Fruit fly (Drosophila melanogaster) whole organism, adult: ENCODE results near the gene klar.

ENCODE experiments used
- CG11617 ChIP-seq: fragments of 200-800 bp; sonication (Bioruptor generic); optimal IDR thresholded peaks from 2 replicates; lab custom pipeline; 2017; ENCODE audit warnings: mild to moderate bottlenecking, missing biosample characterization, missing genetic modification reagents, missing genetic modification characterization
- CG12768 ChIP-seq: fragments of 200-800 bp; sonication (Bioruptor generic); optimal IDR thresholded peaks from 2 replicates; lab custom pipeline; 2017; ENCODE audit warnings: missing biosample characterization, missing genetic modification characterization, mild to moderate bottlenecking, moderate library complexity, missing genetic modification reagents
- CG14711 ChIP-seq: fragments of 200-800 bp; sonication (Bioruptor generic); optimal IDR thresholded peaks from 2 replicates; lab custom pipeline; 2018; ENCODE audit warnings: missing biosample characterization, mild to moderate bottlenecking, missing genetic modification characterization, moderate library complexity
- CG1620 ChIP-seq: fragments of 200-800 bp; sonication (Bioruptor generic); optimal IDR thresholded peaks from 2 replicates; lab custom pipeline; 2016; ENCODE audit warnings: missing biosample characterization, missing genetic modification characterization
- CG33017 ChIP-seq: fragments of 200-800 bp; sonication (Bioruptor generic); optimal IDR thresholded peaks from 2 replicates; lab custom pipeline; 2018; ENCODE audit warnings: missing biosample characterization, mild to moderate bottlenecking, missing genetic modification characterization, moderate library complexity
- CG5204 ChIP-seq: fragments of 200-800 bp; sonication (Bioruptor generic); optimal IDR thresholded peaks from 2 replicates; lab custom pipeline; 2016; ENCODE audit warnings: missing biosample characterization, missing genetic modification characterization
- CG7045 ChIP-seq: fragments of 200-800 bp; sonication (Bioruptor generic); optimal IDR thresholded peaks from 2 replicates; lab custom pipeline; 2017; ENCODE audit warnings: missing biosample characterization, mild to moderate bottlenecking, missing genetic modification characterization
- CG7101 ChIP-seq: fragments of 200-800 bp; sonication (Bioruptor generic); optimal IDR thresholded peaks from 2 replicates; lab custom pipeline; 2018; ENCODE audit warnings: missing biosample characterization, mild to moderate bottlenecking, missing genetic modification characterization, moderate library complexity
- Clk ChIP-seq: fragments of 200-800 bp; sonication (Bioruptor generic); optimal IDR thresholded peaks from 2 replicates; lab custom pipeline; 2017; ENCODE audit warnings: missing biosample characterization, missing genetic modification characterization
- Crg-1 ChIP-seq: fragments of 200-800 bp; sonication (Bioruptor generic); optimal IDR thresholded peaks from 2 replicates; lab custom pipeline; 2016; ENCODE audit warnings: missing biosample characterization, missing genetic modification characterization
- Hr96 ChIP-seq: fragments of 200-800 bp; sonication (Bioruptor generic); optimal IDR thresholded peaks from 2 replicates; lab custom pipeline; 2016; ENCODE audit warnings: missing biosample characterization, missing genetic modification characterization
- Mnt ChIP-seq: fragments of 200-800 bp; sonication (Bioruptor generic); optimal IDR thresholded peaks from 2 replicates; lab custom pipeline; 2016; ENCODE audit warnings: missing biosample characterization, mild to moderate bottlenecking, missing genetic modification characterization
- bab1 ChIP-seq: fragments of 200-800 bp; sonication (Bioruptor generic); optimal IDR thresholded peaks from 3 replicates; lab custom pipeline; 2019; ENCODE audit warnings: missing biosample characterization, mild to moderate bottlenecking, missing genetic modification characterization, moderate library complexity
- cic ChIP-seq: fragments of 200-800 bp; sonication (Bioruptor generic); optimal IDR thresholded peaks from 2 replicates; lab custom pipeline; 2017; ENCODE audit warnings: missing biosample characterization, mild to moderate bottlenecking, missing genetic modification characterization, moderate library complexity
- cnc ChIP-seq, 2 experiments: fragments of >200 bp; optimal IDR thresholded peaks; 2 replicates each; lab custom pipeline; 2017
- kay ChIP-seq: fragments of 200-800 bp; sonication (Bioruptor generic); peaks from one replicate; lab custom pipeline; 2016; ENCODE audit warnings: missing biosample characterization, missing genetic modification characterization, borderline replicate concordance
- ovo ChIP-seq: fragments of 200-800 bp; sonication (Bioruptor generic); optimal IDR thresholded peaks from 2 replicates; lab custom pipeline; 2016; ENCODE audit warnings: missing biosample characterization, missing genetic modification characterization
- pad ChIP-seq: fragments of 200-800 bp; sonication (Bioruptor generic); optimal IDR thresholded peaks from 3 replicates; lab custom pipeline; 2017; ENCODE audit warnings: missing biosample characterization, missing genetic modification characterization, mild to moderate bottlenecking, moderate library complexity, missing genetic modification reagents
- tj ChIP-seq: fragments of 200-800 bp; sonication (Bioruptor generic); optimal IDR thresholded peaks from 3 replicates; lab custom pipeline; 2017; ENCODE audit warnings: missing biosample characterization, mild to moderate bottlenecking, missing genetic modification characterization, moderate library complexity
- toe ChIP-seq: fragments of 200-800 bp; sonication (Bioruptor generic); optimal IDR thresholded peaks from 2 replicates; lab custom pipeline; 2016; ENCODE audit warnings: missing biosample characterization, missing genetic modification characterization

klar gene

dm6 chr3L:483818-484217 is 56.6 kb downstream of the klar start:
- TF ChIP-seq Crg-1 (GFP tag; lab: Kevin White, UChicago): no peak
- TF ChIP-seq CG33017 (tag; lab: Kevin White, UChicago): no peak
- TF ChIP-seq ovo: no peak
- no peak for TF ChIP-seq cnc (optimal IDR thresholded peaks at IDR 0.05; lab: Kevin White, UChicago)
- TF ChIP-seq CG5204 (GFP tag; lab: Kevin White, UChicago): no peak
- no peak for TF ChIP-seq toe (GFP tag; lab: Kevin White, UChicago)
- TF ChIP-seq bab1 (GFP tag; lab: Kevin White, UChicago): no peak
- no peak for TF ChIP-seq kay (GFP tag; lab: Kevin White, UChicago)
- no peak for TF ChIP-seq pad (GFP tag; lab: Kevin White, UChicago)
- no peak for TF ChIP-seq CG12768
- no peak for TF ChIP-seq cic
- TF ChIP-seq CG14711 (tag; lab: Kevin White, UChicago): no peak
- TF ChIP-seq CG1620 (GFP tag; lab: Kevin White, UChicago): no peak
- TF ChIP-seq Clk: no peak
- no peak for TF ChIP-seq tj
- TF ChIP-seq CG11617 (GFP tag; lab: Kevin White, UChicago): no peak

- TF ChIP-seq CG12768: no peak
- TF ChIP-seq cic: no peak
- no peak for TF ChIP-seq toe (GFP tag; lab: Kevin White, UChicago)
- TF ChIP-seq kay (GFP tag; lab: Kevin White, UChicago): no peak
- TF ChIP-seq Clk: no peak
Observed at dm6 chr3L:473064-473463, 67.3 kb downstream of the klar start.

- no peak for TF ChIP-seq cnc (optimal IDR thresholded peaks at IDR 0.05; lab: Kevin White, UChicago)
- no peak for TF ChIP-seq CG12768
- no peak for TF ChIP-seq CG7045 (GFP tag; lab: Kevin White, UChicago)
- no peak for TF ChIP-seq CG33017 (tag; lab: Kevin White, UChicago)
- no peak for TF ChIP-seq pad (GFP tag; lab: Kevin White, UChicago)
- TF ChIP-seq Crg-1 (GFP tag; lab: Kevin White, UChicago): no peak
- no peak for TF ChIP-seq CG7101 (tag; lab: Kevin White, UChicago)
- no peak for TF ChIP-seq Clk
- TF ChIP-seq ovo: no peak
- TF ChIP-seq Hr96 (GFP tag; lab: Kevin White, UChicago): no peak
- no peak for TF ChIP-seq cic
- TF ChIP-seq CG14711 (tag; lab: Kevin White, UChicago): no peak
- TF ChIP-seq CG1620 (GFP tag; lab: Kevin White, UChicago): no peak
- TF ChIP-seq CG11617 (GFP tag; lab: Kevin White, UChicago): no peak
- TF ChIP-seq kay (GFP tag; lab: Kevin White, UChicago): no peak
- TF ChIP-seq tj: no peak
- no peak for TF ChIP-seq toe (GFP tag; lab: Kevin White, UChicago)
Observed at dm6 chr3L:471199-471598, 69.2 kb downstream of the klar start.

dm6 chr3L:465433-465832 is 75.0 kb downstream of the klar start:
- TF ChIP-seq ovo: no peak
- no peak for TF ChIP-seq CG5204 (GFP tag; lab: Kevin White, UChicago)
- TF ChIP-seq bab1 (GFP tag; lab: Kevin White, UChicago): no peak
- no peak for TF ChIP-seq CG11617 (GFP tag; lab: Kevin White, UChicago)
- no peak for TF ChIP-seq cnc (optimal IDR thresholded peaks at IDR 0.05; lab: Kevin White, UChicago)
- no peak for TF ChIP-seq Crg-1 (GFP tag; lab: Kevin White, UChicago)
- TF ChIP-seq kay (GFP tag; lab: Kevin White, UChicago): no peak
- TF ChIP-seq CG7045 (GFP tag; lab: Kevin White, UChicago): no peak
- TF ChIP-seq toe (GFP tag; lab: Kevin White, UChicago): no peak
- no peak for TF ChIP-seq CG1620 (GFP tag; lab: Kevin White, UChicago)
- TF ChIP-seq CG7101 (tag; lab: Kevin White, UChicago): no peak

dm6 chr3L:457384-457783 is 83.0 kb downstream of the klar start:
- TF ChIP-seq CG1620 (GFP tag; lab: Kevin White, UChicago): no peak
- no peak for TF ChIP-seq toe (GFP tag; lab: Kevin White, UChicago)
- no peak for TF ChIP-seq pad (GFP tag; lab: Kevin White, UChicago)
- TF ChIP-seq CG5204 (GFP tag; lab: Kevin White, UChicago): no peak
- no peak for TF ChIP-seq CG14711 (tag; lab: Kevin White, UChicago)
- TF ChIP-seq CG33017 (tag; lab: Kevin White, UChicago): no peak
- TF ChIP-seq Clk: no peak
- TF ChIP-seq cic: no peak

- TF ChIP-seq CG7101 (tag; lab: Kevin White, UChicago) (no peak), cnc (optimal IDR thresholded peaks at IDR 0.05; lab: Kevin White, UChicago) (no peak), bab1 (GFP tag; lab: Kevin White, UChicago) (no peak), cic (no peak), CG12768 (no peak), Crg-1 (GFP tag; lab: Kevin White, UChicago) (no peak), CG11617 (GFP tag; lab: Kevin White, UChicago) (no peak), Hr96 (GFP tag; lab: Kevin White, UChicago) (no peak), Mnt (GFP tag; lab: Kevin White, UChicago) (no peak), ovo (no peak), tj (no peak)
Observed at dm6 chr3L:456378-456777, 84.0 kb downstream of the klar start.
